Fruit fly (Drosophila melanogaster) whole organism, embryonic: ENCODE data around the gene Mgat4b.

Source experiments
- Abd-B ChIP-seq: fragments of 200-800 bp; sonication (Bioruptor generic); optimal IDR thresholded peaks from 2 replicates; lab custom pipeline; 2018; ENCODE audit warnings: missing biosample characterization, mild to moderate bottlenecking, missing genetic modification characterization, moderate library complexity
- C15 ChIP-seq: fragments of 200-800 bp; sonication (Bioruptor generic); IDR thresholded peaks from 3 replicates; pipeline ENCODE4 v1.3.6; 2022; ENCODE audit warnings: missing biosample characterization, missing genetic modification characterization
- CG10209 ChIP-seq: fragments of 200-800 bp; sonication (Bioruptor generic); optimal IDR thresholded peaks from 3 replicates; lab custom pipeline; 2017; ENCODE audit warnings: missing biosample characterization, mild to moderate bottlenecking, missing genetic modification characterization, missing genetic modification reagents
- CG11723 ChIP-seq: fragments of 200-800 bp; sonication (Bioruptor generic); optimal IDR thresholded peaks from 2 replicates; lab custom pipeline; 2017; ENCODE audit warnings: missing biosample characterization, mild to moderate bottlenecking, missing genetic modification characterization
- CG12104 ChIP-seq: fragments of 200-800 bp; sonication (Bioruptor generic); optimal IDR thresholded peaks from 3 replicates; lab custom pipeline; 2016; ENCODE audit warnings: missing biosample characterization, missing genetic modification characterization
- CG13287 ChIP-seq: fragments of 200-800 bp; sonication (Bioruptor generic); IDR thresholded peaks from 2 replicates; pipeline ENCODE4 v1.3.6; 2022; ENCODE audit warnings: missing biosample characterization, missing genetic modification characterization; ENCODE audit not compliant: partially characterized antibody
- CG13775 ChIP-seq: fragments of 200-800 bp; sonication (Bioruptor generic); optimal IDR thresholded peaks from 3 replicates; lab custom pipeline; 2017; ENCODE audit warnings: missing biosample characterization, mild to moderate bottlenecking, missing genetic modification characterization
- CG15696 ChIP-seq: fragments of 200-800 bp; sonication (Bioruptor generic); optimal IDR thresholded peaks from 2 replicates; lab custom pipeline; 2019; ENCODE audit warnings: missing biosample characterization, mild to moderate bottlenecking, missing genetic modification characterization, moderate library complexity
- CG1603 ChIP-seq: fragments of 200-800 bp; sonication (Bioruptor generic); optimal IDR thresholded peaks from 2 replicates; lab custom pipeline; 2019; ENCODE audit warnings: missing biosample characterization, mild to moderate bottlenecking, missing genetic modification characterization, moderate library complexity
- CG17612 ChIP-seq: fragments of 200-800 bp; sonication (Bioruptor generic); IDR thresholded peaks from 2 replicates; pipeline ENCODE4 v1.3.6; 2022; ENCODE audit warnings: missing biosample characterization, missing genetic modification characterization
- CG17802 ChIP-seq: fragments of 200-800 bp; sonication (Bioruptor generic); optimal IDR thresholded peaks from 2 replicates; lab custom pipeline; 2018; ENCODE audit warnings: missing biosample characterization, mild to moderate bottlenecking, missing genetic modification characterization, moderate library complexity
- CG2120 ChIP-seq: fragments of 200-800 bp; sonication (Bioruptor generic); optimal IDR thresholded peaks from 3 replicates; lab custom pipeline; 2016; ENCODE audit warnings: missing biosample characterization, missing genetic modification characterization
- CG2129 ChIP-seq: fragments of 200-800 bp; sonication (Bioruptor generic); IDR thresholded peaks from 2 replicates; pipeline ENCODE4 v1.3.6; 2022; ENCODE audit warnings: missing biosample characterization, missing genetic modification characterization; ENCODE audit not compliant: partially characterized antibody
- CG30403 ChIP-seq: fragments of 200-800 bp; sonication (Bioruptor generic); optimal IDR thresholded peaks from 3 replicates; lab custom pipeline; 2016; ENCODE audit warnings: missing biosample characterization, missing genetic modification characterization
- CG31441 ChIP-seq: fragments of 200-800 bp; sonication (Bioruptor generic); IDR thresholded peaks from 2 replicates; pipeline ENCODE4 v1.3.6; 2022; ENCODE audit warnings: missing biosample characterization, missing genetic modification characterization
- CG3281 ChIP-seq: fragments of 200-800 bp; sonication (Bioruptor generic); optimal IDR thresholded peaks from 3 replicates; lab custom pipeline; 2017; ENCODE audit warnings: missing biosample characterization, mild to moderate bottlenecking, missing genetic modification characterization
- CG42726 ChIP-seq: fragments of 200-800 bp; sonication (Bioruptor generic); IDR thresholded peaks from 2 replicates; pipeline ENCODE4 v1.3.6; 2022; ENCODE audit warnings: missing biosample characterization, missing genetic modification characterization; ENCODE audit not compliant: partially characterized antibody
- CG4404 ChIP-seq: fragments of 200-800 bp; sonication (Bioruptor generic); IDR thresholded peaks from 2 replicates; pipeline ENCODE4 v1.3.6; 2022; ENCODE audit warnings: missing biosample characterization, missing genetic modification characterization
- CG4617 ChIP-seq: fragments of 200-800 bp; sonication (Bioruptor generic); optimal IDR thresholded peaks from 3 replicates; lab custom pipeline; 2016; ENCODE audit warnings: missing biosample characterization, missing genetic modification characterization, borderline replicate concordance
- CG4854 ChIP-seq: fragments of 200-800 bp; sonication (Bioruptor generic); optimal IDR thresholded peaks from 2 replicates; lab custom pipeline; 2016; ENCODE audit warnings: missing biosample characterization, missing genetic modification characterization, inconsistent platforms
- CG5180 ChIP-seq: fragments of 200-800 bp; sonication (Bioruptor generic); optimal IDR thresholded peaks from 3 replicates; lab custom pipeline; 2017; ENCODE audit warnings: missing biosample characterization, missing genetic modification characterization, mild to moderate bottlenecking, moderate library complexity, missing genetic modification reagents
- CG6175 ChIP-seq: fragments of 200-800 bp; sonication (Bioruptor generic); IDR thresholded peaks from 3 replicates; pipeline ENCODE4 v1.3.6; 2022; ENCODE audit warnings: missing biosample characterization, missing genetic modification characterization
- CG6683 ChIP-seq: fragments of 200-800 bp; sonication (Bioruptor generic); optimal IDR thresholded peaks from 2 replicates; lab custom pipeline; 2017; ENCODE audit warnings: missing biosample characterization, mild to moderate bottlenecking, missing genetic modification characterization, missing genetic modification reagents
- CG7372 ChIP-seq: fragments of 200-800 bp; sonication (Bioruptor generic); IDR thresholded peaks from 2 replicates; pipeline ENCODE4 v1.3.6; 2022; ENCODE audit warnings: missing biosample characterization, missing genetic modification characterization
- CG8281 ChIP-seq: fragments of 200-800 bp; sonication (Bioruptor generic); optimal IDR thresholded peaks from 2 replicates; lab custom pipeline; 2018; ENCODE audit warnings: missing biosample characterization, mild to moderate bottlenecking, missing genetic modification characterization, moderate library complexity
- CG9932 ChIP-seq: fragments of 200-800 bp; sonication (Bioruptor generic); IDR thresholded peaks from 2 replicates; pipeline ENCODE4 v1.3.6; 2022; ENCODE audit warnings: missing biosample characterization, missing genetic modification characterization
- CkIIα-i1 ChIP-seq: fragments of 200-800 bp; sonication (Bioruptor generic); IDR thresholded peaks from 2 replicates; pipeline ENCODE4 v1.3.6; 2022; ENCODE audit warnings: missing biosample characterization, missing genetic modification characterization
- Dad ChIP-seq: fragments of 200-800 bp; sonication (Bioruptor generic); optimal IDR thresholded peaks from 3 replicates; lab custom pipeline; 2016; ENCODE audit warnings: missing biosample characterization, missing genetic modification characterization
- Doc2 ChIP-seq: fragments of 200-800 bp; sonication (Bioruptor generic); IDR thresholded peaks from 2 replicates; pipeline ENCODE4 v1.3.6; 2022; ENCODE audit warnings: missing biosample characterization, missing genetic modification characterization
- Doc3 ChIP-seq: fragments of 200-800 bp; sonication (Bioruptor generic); IDR thresholded peaks from 3 replicates; pipeline ENCODE4 v1.3.6; 2022; ENCODE audit warnings: missing biosample characterization, missing genetic modification characterization; ENCODE audit not compliant: partially characterized antibody
- Elba2 ChIP-seq: fragments of 200-800 bp; sonication (Bioruptor generic); optimal IDR thresholded peaks from 3 replicates; lab custom pipeline; 2016; ENCODE audit warnings: missing biosample characterization, missing genetic modification characterization
- Hr78 ChIP-seq, 2 experiments: fragments of 200-800 bp in 1 of 2; fragments of >200 bp in 1 of 2; sonication (Bioruptor generic) in 1 of 2; optimal IDR thresholded peaks; 2 replicates each; lab custom pipeline; 2017 to 2019; ENCODE audit warnings: missing biosample characterization in 2 of 2, missing genetic modification characterization in 2 of 2, mild to moderate bottlenecking in 1 of 2, moderate library complexity in 1 of 2
- Hsf ChIP-seq: fragments of 200-800 bp; sonication (Bioruptor generic); optimal IDR thresholded peaks from 3 replicates; lab custom pipeline; 2016; ENCODE audit warnings: missing biosample characterization, missing genetic modification characterization
- PHDP ChIP-seq: fragments of 200-800 bp; sonication (Bioruptor generic); optimal IDR thresholded peaks from 3 replicates; lab custom pipeline; 2018; ENCODE audit warnings: missing biosample characterization, mild to moderate bottlenecking, missing genetic modification characterization, moderate library complexity
- Spps ChIP-seq: fragments of 200-800 bp; sonication (Bioruptor generic); optimal IDR thresholded peaks from 2 replicates; lab custom pipeline; 2018; ENCODE audit warnings: missing biosample characterization, mild to moderate bottlenecking, missing genetic modification characterization
- Sry-δ ChIP-seq: fragments of 200-800 bp; sonication (Bioruptor generic); optimal IDR thresholded peaks from 2 replicates; lab custom pipeline; 2016; ENCODE audit warnings: missing biosample characterization, missing genetic modification characterization
- crp ChIP-seq, 2 experiments: fragments of 200-800 bp; sonication (Bioruptor generic); optimal IDR thresholded peaks; 2 replicates in 1 of 2; 3 replicates in 1 of 2; lab custom pipeline; 2017; ENCODE audit warnings: missing biosample characterization in 2 of 2, missing genetic modification characterization in 2 of 2, mild to moderate bottlenecking in 1 of 2, moderate library complexity in 1 of 2
- dmrt11E ChIP-seq: fragments of 200-800 bp; sonication (Bioruptor generic); optimal IDR thresholded peaks from 3 replicates; lab custom pipeline; 2018; ENCODE audit warnings: missing biosample characterization, mild to moderate bottlenecking, missing genetic modification characterization, moderate library complexity
- fd3F ChIP-seq: fragments of 200-800 bp; sonication (Bioruptor generic); optimal IDR thresholded peaks from 2 replicates; lab custom pipeline; 2018; ENCODE audit warnings: missing biosample characterization, mild to moderate bottlenecking, missing genetic modification characterization, moderate library complexity
- gce ChIP-seq: fragments of 200-800 bp; sonication (Bioruptor generic); IDR thresholded peaks from 3 replicates; pipeline ENCODE4 v1.3.6; 2022; ENCODE audit warnings: missing biosample characterization, missing genetic modification characterization
- gem ChIP-seq: fragments of 200-800 bp; sonication (Bioruptor generic); optimal IDR thresholded peaks from 2 replicates; lab custom pipeline; 2019; ENCODE audit warnings: missing biosample characterization, mild to moderate bottlenecking, missing genetic modification characterization, moderate library complexity
- lov ChIP-seq, 2 experiments: fragments of 200-800 bp in 1 of 2; fragments of >200 bp in 1 of 2; sonication (Bioruptor generic) in 1 of 2; IDR thresholded peaks in 1 of 2; optimal IDR thresholded peaks in 1 of 2; 2 replicates in 1 of 2; 3 replicates in 1 of 2; pipeline versions ENCODE4 v1.3.6 to Lab custom; 2017 to 2022; ENCODE audit warnings: missing biosample characterization in 1 of 2, missing genetic modification characterization in 1 of 2
- oc ChIP-seq: fragments of 200-800 bp; sonication (Bioruptor generic); optimal IDR thresholded peaks from 2 replicates; lab custom pipeline; 2018; ENCODE audit warnings: missing biosample characterization, mild to moderate bottlenecking, missing genetic modification characterization, moderate library complexity
- rib ChIP-seq: fragments of 200-800 bp; sonication (Bioruptor generic); IDR thresholded peaks from 2 replicates; pipeline ENCODE4 v1.3.6; 2022; ENCODE audit warnings: missing biosample characterization, missing genetic modification characterization
- salm ChIP-seq: fragments of 200-800 bp; sonication (Bioruptor generic); optimal IDR thresholded peaks from 2 replicates; lab custom pipeline; 2018; ENCODE audit warnings: missing biosample characterization, mild to moderate bottlenecking, missing genetic modification characterization
- tx ChIP-seq: fragments of 200-800 bp; sonication (Bioruptor generic); optimal IDR thresholded peaks from 2 replicates; lab custom pipeline; 2016; ENCODE audit warnings: missing biosample characterization, missing genetic modification characterization

Gene Mgat4b

dm6 chr3L:14761837-14762785 is 7.0 kb downstream of the Mgat4b start, which contains the start of the genes Tsen34 and Mgat4a (continued):
- TF ChIP-seq PHDP (tag; lab: Kevin White, UChicago) (peak; percentile 35), CG30403 (no peak), CG10209 (GFP tag; lab: Kevin White, UChicago) (peak; percentile 62), lov (optimal IDR thresholded peaks at IDR 0.05; lab: Kevin White, UChicago) (no peak), lov (GFP tag; IDR thresholded peaks at IDR 0.05; lab: Robert Waterston, UW) (no peak), oc (peak; percentile 20), Doc2 (no peak), CG15696 (tag; lab: Kevin White, UChicago) (peak; percentile 30), CG8281 (tag; lab: Kevin White, UChicago) (no peak), Hr78 (GFP tag; optimal IDR thresholded peaks at IDR 0.05; lab: Kevin White, UChicago) (no peak), Hsf (peak; percentile 24), Doc3 (GFP tag; lab: Robert Waterston, UW) (peak; percentile 33; the same call in 1 of the 3 replicates), CG9932 (GFP tag; lab: Robert Waterston, UW) (peak; percentile 71), CG13775 (GFP tag; lab: Kevin White, UChicago) (no peak), CkIIα-i1 (GFP tag; lab: Robert Waterston, UW) (no peak), rib (GFP tag; lab: Robert Waterston, UW) (peak; percentile 87), CG4854 (peak; percentile 52), CG6175 (no peak), dmrt11E (tag; lab: Kevin White, UChicago) (no peak), CG17612 (GFP tag; lab: Robert Waterston, UW) (no peak), CG13287 (GFP tag; lab: Robert Waterston, UW) (peak; percentile 68), CG7372 (GFP tag; lab: Robert Waterston, UW) (0 out of 2 replicates have a peak, but pooled peaks have one; percentile 15), Abd-B (GFP tag; lab: Kevin White, UChicago) (no peak), CG17802 (tag; lab: Kevin White, UChicago) (peak; percentile 25), CG3281 (GFP tag; lab: Kevin White, UChicago) (peak; percentile 78), CG12104 (peak; percentile 33), CG6683 (GFP tag; lab: Kevin White, UChicago) (peak; percentile 42), salm (no peak), CG31441 (GFP tag; lab: Robert Waterston, UW) (no peak), Sry-δ (GFP tag; lab: Kevin White, UChicago) (peak; percentile 81), CG1603 (tag; lab: Kevin White, UChicago) (no peak), CG11723 (GFP tag; lab: Kevin White, UChicago) (no peak), crp (GFP tag; optimal IDR thresholded peaks at IDR 0.05; lab: Kevin White, UChicago) (peak in 1 of 2 experiments; percentile 39), CG4404 (GFP tag; lab: Robert Waterston, UW) (no peak), CG2129 (GFP tag; lab: Robert Waterston, UW) (no peak), CG42726 (no peak), Elba2 (GFP tag; lab: Kevin White, UChicago) (peak; percentile 93), gem (tag; lab: Kevin White, UChicago) (no peak), fd3F (peak; percentile 39), tx (GFP tag; lab: Kevin White, UChicago) (peak; percentile 37), C15 (GFP tag; lab: Robert Waterston, UW) (0 out of 3 replicates have a peak, but pooled peaks have one; percentile 31), CG4617 (GFP tag; lab: Kevin White, UChicago) (peak; percentile 82), CG5180 (no peak), gce (GFP tag; lab: Robert Waterston, UW) (no peak), Spps (tag; lab: Kevin White, UChicago) (no peak), Dad (peak; percentile 46), CG2120 (GFP tag; lab: Kevin White, UChicago) (peak; percentile 71)
